Worm (Caenorhabditis elegans) whole organism, L3 larva: ENCODE data around the gene Y17G7B.8.

Experiments
- ama-1 ChIP-seq: fragments of 150-350 bp; optimal IDR thresholded peaks from 2 replicates; lab custom pipeline; 2018
- ceh-28 ChIP-seq: fragments of 150-350 bp; optimal IDR thresholded peaks from 2 replicates; lab custom pipeline; 2014; ENCODE audit warnings: missing biosample characterization, missing genetic modification reagents, missing genetic modification characterization
- ceh-82 ChIP-seq: fragments of 150-350 bp; optimal IDR thresholded peaks from 2 replicates; lab custom pipeline; 2014; ENCODE audit warnings: missing biosample characterization, missing genetic modification characterization
- ceh-9 ChIP-seq: sonication (generic microtip); optimal IDR thresholded peaks from 2 replicates; lab custom pipeline; 2018; ENCODE audit warnings: missing biosample characterization, missing genetic modification characterization
- daf-12 ChIP-seq: fragments of 150-350 bp; optimal IDR thresholded peaks from 2 replicates; lab custom pipeline; 2014; ENCODE audit warnings: missing biosample characterization, missing genetic modification reagents, missing genetic modification characterization
- egl-27 ChIP-seq: sonication (generic microtip); optimal IDR thresholded peaks from 4 replicates; lab custom pipeline; 2017; ENCODE audit warnings: missing biosample characterization, missing genetic modification reagents, missing genetic modification characterization
- elt-1 ChIP-seq: fragments of 150-350 bp; optimal IDR thresholded peaks from 2 replicates; lab custom pipeline; 2014; ENCODE audit warnings: missing biosample characterization, missing genetic modification characterization
- elt-2 ChIP-seq: sonication (generic microtip); optimal IDR thresholded peaks from 2 replicates; lab custom pipeline; 2016; ENCODE audit warnings: missing genetic modification reagents, mild to moderate bottlenecking, missing genetic modification characterization, missing compliant biosample characterization
- elt-3 ChIP-seq, 3 experiments: fragments of 150-350 bp in 1 of 3; sonication (generic microtip) in 2 of 3; optimal IDR thresholded peaks; 2 replicates in 2 of 3; 4 replicates in 1 of 3; lab custom pipeline; 2014 to 2017; ENCODE audit warnings: missing biosample characterization in 3 of 3, missing genetic modification characterization in 3 of 3
- fkh-10 ChIP-seq: sonication (generic microtip); optimal IDR thresholded peaks from 2 replicates; lab custom pipeline; 2017; ENCODE audit warnings: missing biosample characterization, missing genetic modification reagents, missing genetic modification characterization
- fos-1 ChIP-seq: fragments of 150-350 bp; optimal IDR thresholded peaks from 2 replicates; lab custom pipeline; 2014; ENCODE audit warnings: missing biosample characterization, missing genetic modification characterization
- hmg-11 ChIP-seq: sonication (generic microtip); optimal IDR thresholded peaks from 2 replicates; lab custom pipeline; 2016; ENCODE audit warnings: missing genetic modification characterization, missing compliant biosample characterization
- jun-1 ChIP-seq: fragments of 150-350 bp; optimal IDR thresholded peaks from 2 replicates; lab custom pipeline; 2014; ENCODE audit warnings: missing biosample characterization, missing genetic modification reagents, missing genetic modification characterization
- lin-15B ChIP-seq: fragments of 150-350 bp; optimal IDR thresholded peaks from 2 replicates; lab custom pipeline; 2014; ENCODE audit warnings: missing biosample characterization, missing genetic modification characterization
- lin-39 ChIP-seq: fragments of 150-350 bp; optimal IDR thresholded peaks from 2 replicates; lab custom pipeline; 2018; ENCODE audit warnings: missing biosample characterization, missing genetic modification reagents, missing genetic modification characterization
- lsy-12 ChIP-seq: sonication (generic microtip); optimal IDR thresholded peaks from 2 replicates; lab custom pipeline; 2016; ENCODE audit warnings: mild to moderate bottlenecking, missing genetic modification characterization, missing compliant biosample characterization
- mdl-1 ChIP-seq: fragments of 150-350 bp; optimal IDR thresholded peaks from 2 replicates; lab custom pipeline; 2014; ENCODE audit warnings: missing biosample characterization, missing genetic modification characterization
- mml-1 ChIP-seq: fragments of 150-350 bp; sonication (generic microtip); optimal IDR thresholded peaks from 3 replicates; lab custom pipeline; 2014; ENCODE audit warnings: missing biosample characterization, missing genetic modification characterization
- nfya-1 ChIP-seq: sonication (generic microtip); optimal IDR thresholded peaks from 2 replicates; lab custom pipeline; 2017; ENCODE audit warnings: missing genetic modification characterization, mild to moderate bottlenecking, missing compliant biosample characterization, antibody characterized with exemption, moderate library complexity; ENCODE audit not compliant: insufficient read depth
- nhr-12 ChIP-seq: fragments of 150-350 bp; optimal IDR thresholded peaks from 2 replicates; lab custom pipeline; 2014; ENCODE audit warnings: missing biosample characterization, missing genetic modification characterization
- nhr-23 ChIP-seq: fragments of 150-350 bp; optimal IDR thresholded peaks from 2 replicates; lab custom pipeline; 2014; ENCODE audit warnings: missing biosample characterization, missing genetic modification reagents, missing genetic modification characterization
- nhr-237 ChIP-seq: fragments of 150-350 bp; optimal IDR thresholded peaks from 2 replicates; lab custom pipeline; 2014; ENCODE audit warnings: missing biosample characterization, missing genetic modification characterization
- nhr-25 ChIP-seq: sonication (generic microtip); optimal IDR thresholded peaks from 2 replicates; lab custom pipeline; 2017; ENCODE audit warnings: missing biosample characterization, missing genetic modification characterization
- nhr-43 ChIP-seq: sonication (generic microtip); optimal IDR thresholded peaks from 2 replicates; lab custom pipeline; 2016; ENCODE audit warnings: mild to moderate bottlenecking, missing genetic modification characterization, missing compliant biosample characterization; ENCODE audit not compliant: poor library complexity, severe bottlenecking
- nhr-67 ChIP-seq: fragments of 150-350 bp; optimal IDR thresholded peaks from 2 replicates; lab custom pipeline; 2014; ENCODE audit warnings: missing biosample characterization, missing genetic modification characterization
- nhr-76 ChIP-seq: fragments of 150-350 bp; sonication (generic microtip); optimal IDR thresholded peaks from 5 replicates; lab custom pipeline; 2014; ENCODE audit warnings: missing biosample characterization, missing genetic modification characterization
- nhr-77 ChIP-seq: fragments of 150-350 bp; optimal IDR thresholded peaks from 2 replicates; lab custom pipeline; 2014; ENCODE audit warnings: missing biosample characterization, missing genetic modification characterization
- pha-4 ChIP-seq: fragments of 150-350 bp; optimal IDR thresholded peaks from 2 replicates; lab custom pipeline; 2014; ENCODE audit warnings: missing biosample characterization, missing genetic modification reagents, missing genetic modification characterization
- pqm-1 ChIP-seq: fragments of 150-350 bp; optimal IDR thresholded peaks from 2 replicates; lab custom pipeline; 2017; ENCODE audit warnings: missing biosample characterization, missing genetic modification characterization, inconsistent platforms
- tbx-2 ChIP-seq: sonication (generic microtip); optimal IDR thresholded peaks from 2 replicates; lab custom pipeline; 2016; ENCODE audit warnings: mild to moderate bottlenecking, missing genetic modification characterization, missing compliant biosample characterization
- ztf-11 ChIP-seq: fragments of 150-350 bp; optimal IDR thresholded peaks from 2 replicates; lab custom pipeline; 2014; ENCODE audit warnings: missing biosample characterization, missing genetic modification characterization

The Y17G7B.8 gene

ce11 chrII:12027697-12028245 lies at the start of gene Y17G7B.8:
Gene Y17G7B.8, minus strand, starts transcription at chrII:12027747.
- peak; percentile 84 for TF ChIP-seq elt-2 (tag; lab: Kevin White, UChicago)
- no peak for TF ChIP-seq nhr-25 (tag; lab: Kevin White, UChicago)
- no peak for TF ChIP-seq elt-3 (tag; optimal IDR thresholded peaks at IDR 0.05; lab: Kevin White, UChicago)
- TF ChIP-seq ceh-28 (tag; lab: Kevin White, UChicago): peak; percentile 10
- TF ChIP-seq pha-4 (tag; lab: Kevin White, UChicago): peak; percentile 91
- peak; percentile 48 for TF ChIP-seq pqm-1 (tag; lab: Kevin White, UChicago)
- TF ChIP-seq, all 47 proteins: peak for 4

ce11 chrII:12077281-12077680 lies 49.7 kb upstream of the Y17G7B.8 start:
- TF ChIP-seq jun-1 (no peak), nhr-237 (no peak), daf-12 (tag; lab: Kevin White, UChicago) (no peak), pha-4 (tag; lab: Kevin White, UChicago) (no peak), fos-1 (tag; lab: Kevin White, UChicago) (no peak), nhr-76 (tag; lab: Kevin White, UChicago) (no peak), egl-27 (no peak), nhr-43 (no peak), lsy-12 (tag; lab: Kevin White, UChicago) (no peak), mdl-1 (no peak), nhr-77 (no peak), elt-3 (tag; optimal IDR thresholded peaks at IDR 0.05; lab: Kevin White, UChicago) (no peak)

ce11 chrII:12076355-12076754 lies 48.8 kb upstream of the Y17G7B.8 start:
- TF ChIP-seq mml-1 (no peak), lin-39 (no peak), tbx-2 (tag; lab: Kevin White, UChicago) (no peak), hmg-11 (no peak), fkh-10 (GFP tag; lab: Kevin White, UChicago) (no peak), nhr-23 (no peak), ceh-82 (tag; lab: Kevin White, UChicago) (no peak), fos-1 (tag; lab: Kevin White, UChicago) (no peak), nhr-12 (tag; lab: Kevin White, UChicago) (no peak), elt-1 (no peak), ceh-9 (tag; lab: Kevin White, UChicago) (no peak), mdl-1 (no peak), nhr-43 (no peak), nhr-77 (no peak), pha-4 (tag; lab: Kevin White, UChicago) (no peak)

ce11 chrII:12071243-12071642 lies 43.7 kb upstream of the Y17G7B.8 start:
- no peak for TF ChIP-seq pha-4 (tag; lab: Kevin White, UChicago)
- no peak for TF ChIP-seq nhr-23
- no peak for TF ChIP-seq fkh-10 (GFP tag; lab: Kevin White, UChicago)
- no peak for TF ChIP-seq ama-1
- no peak for TF ChIP-seq elt-2 (tag; lab: Kevin White, UChicago)
- no peak for TF ChIP-seq nhr-67 (tag; lab: Kevin White, UChicago)
- no peak for TF ChIP-seq ztf-11 (tag; lab: Kevin White, UChicago)
- TF ChIP-seq, all 47 proteins: peak for 0

ce11 chrII:12067451-12068076 lies 40.0 kb upstream of the Y17G7B.8 start, which contains the start of gene Y17G7B.22:
Gene Y17G7B.22, plus strand, starts transcription at chrII:12068026.
- no peak for TF ChIP-seq pha-4 (tag; lab: Kevin White, UChicago)
- TF ChIP-seq lin-15B: no peak

- TF ChIP-seq elt-2 (tag; lab: Kevin White, UChicago): peak; percentile 64
- TF ChIP-seq nfya-1 (tag; lab: Kevin White, UChicago): no peak
- no peak for TF ChIP-seq nhr-25 (tag; lab: Kevin White, UChicago)
- TF ChIP-seq pha-4 (tag; lab: Kevin White, UChicago): peak; percentile 55
- peak; percentile 92 for TF ChIP-seq pqm-1 (tag; lab: Kevin White, UChicago)
Measured at ce11 chrII:12064680-12065135, 37.2 kb upstream of the Y17G7B.8 start, which contains the start of gene arrd-8. Gene arrd-8, plus strand, starts transcription at chrII:12065085.
